Worm (Caenorhabditis elegans) whole organism, L4 larva: ENCODE measurements around the gene npr-2.

Experiments
- F44E2.7 ChIP-seq: fragments of 200-800 bp; sonication (Bioruptor generic); IDR thresholded peaks from 2 replicates; pipeline ENCODE4 v2.1.2; 2022; ENCODE audit warnings: missing genetic modification characterization, missing compliant biosample characterization
- ZK337.2 ChIP-seq: fragments of 200-800 bp; sonication (Bioruptor generic); IDR thresholded peaks from 2 replicates; pipeline ENCODE4 v1.3.6; 2022; ENCODE audit warnings: missing genetic modification reagents, missing genetic modification characterization, missing compliant biosample characterization
- arid-1 ChIP-seq: fragments of 200-800 bp; sonication (Bioruptor generic); conservative IDR thresholded peaks from 2 replicates; pipeline ENCODE4 v1.3.6; 2022; ENCODE audit warnings: missing genetic modification reagents, missing genetic modification characterization, missing compliant biosample characterization
- attf-4 ChIP-seq: sonication (generic microtip); optimal IDR thresholded peaks from 3 replicates; lab custom pipeline; 2017; ENCODE audit warnings: missing biosample characterization, missing genetic modification characterization
- ceh-20 ChIP-seq: fragments of 200-800 bp; sonication (Bioruptor generic); IDR thresholded peaks from 2 replicates; pipeline ENCODE4 v1.3.6; 2022; ENCODE audit warnings: missing genetic modification reagents, missing genetic modification characterization, missing compliant biosample characterization
- ceh-28 ChIP-seq: fragments of 150-350 bp; optimal IDR thresholded peaks from 2 replicates; lab custom pipeline; 2014; ENCODE audit warnings: missing biosample characterization, missing genetic modification reagents, missing genetic modification characterization
- daf-16 ChIP-seq, 3 experiments: sonication (generic microtip); optimal IDR thresholded peaks; 2 replicates each; lab custom pipeline; 2016 to 2017; ENCODE audit warnings: missing genetic modification characterization in 3 of 3, missing genetic modification reagents in 3 of 3, mild to moderate bottlenecking in 2 of 3, missing compliant biosample characterization in 2 of 3, missing biosample characterization in 1 of 3, moderate library complexity in 1 of 3
- daf-8 ChIP-seq: fragments of 200-800 bp; sonication (Bioruptor generic); IDR thresholded peaks from 2 replicates; pipeline ENCODE4 v1.3.6; 2022; ENCODE audit warnings: missing genetic modification characterization, missing compliant biosample characterization
- dmd-8 ChIP-seq: fragments of 200-800 bp; sonication (Bioruptor generic); IDR thresholded peaks from 2 replicates; pipeline ENCODE4 v1.3.6; 2022; ENCODE audit warnings: missing genetic modification characterization, missing compliant biosample characterization
- dpl-1 ChIP-seq: fragments of 150-350 bp; optimal IDR thresholded peaks from 2 replicates; lab custom pipeline; 2014; ENCODE audit warnings: missing biosample characterization, missing genetic modification reagents, missing genetic modification characterization
- duxl-1 ChIP-seq: sonication (generic microtip); optimal IDR thresholded peaks from 2 replicates; lab custom pipeline; 2016; ENCODE audit warnings: mild to moderate bottlenecking, missing genetic modification characterization, moderate library complexity, missing compliant biosample characterization; ENCODE audit not compliant: poor library complexity
- egl-27 ChIP-seq: sonication (generic microtip); optimal IDR thresholded peaks from 3 replicates; lab custom pipeline; 2017; ENCODE audit warnings: missing biosample characterization, missing genetic modification reagents, missing genetic modification characterization
- hif-1 ChIP-seq, 2 experiments: sonication (generic microtip); optimal IDR thresholded peaks; 2 replicates each; lab custom pipeline; 2016 to 2017; ENCODE audit warnings: missing compliant biosample characterization in 2 of 2, missing genetic modification characterization in 2 of 2, missing genetic modification reagents in 2 of 2, missing genotype in 2 of 2, mild to moderate bottlenecking in 1 of 2
- hlh-11 ChIP-seq: fragments of 200-800 bp; sonication (Bioruptor generic); optimal IDR thresholded peaks from 2 replicates; lab custom pipeline; 2018; ENCODE audit warnings: mild to moderate bottlenecking, missing genetic modification characterization, missing compliant biosample characterization
- hmg-1.1 ChIP-seq: fragments of 200-800 bp; sonication (Bioruptor generic); IDR thresholded peaks from 2 replicates; pipeline ENCODE4 v1.3.6; 2022; ENCODE audit warnings: missing genetic modification reagents, missing genetic modification characterization, missing compliant biosample characterization
- mep-1 ChIP-seq: fragments of 150-350 bp; sonication (generic microtip); optimal IDR thresholded peaks from 3 replicates; lab custom pipeline; 2014; ENCODE audit warnings: missing biosample characterization, missing genetic modification characterization
- nhr-237 ChIP-seq: sonication (generic microtip); optimal IDR thresholded peaks from 2 replicates; lab custom pipeline; 2017; ENCODE audit warnings: missing biosample characterization, missing genetic modification characterization
- nhr-6 ChIP-seq: fragments of 150-350 bp; optimal IDR thresholded peaks from 2 replicates; lab custom pipeline; 2014; ENCODE audit warnings: missing biosample characterization, missing genetic modification characterization
- nhr-77 ChIP-seq: fragments of 150-350 bp; optimal IDR thresholded peaks from 2 replicates; lab custom pipeline; 2014; ENCODE audit warnings: missing biosample characterization, missing genetic modification characterization
- pqm-1 ChIP-seq: sonication (generic microtip); optimal IDR thresholded peaks from 2 replicates; lab custom pipeline; 2017; ENCODE audit warnings: missing biosample characterization, missing genetic modification characterization
- rbr-2 ChIP-seq: sonication (generic microtip); optimal IDR thresholded peaks from 2 replicates; lab custom pipeline; 2016; ENCODE audit warnings: missing genotype, missing genetic modification characterization, missing compliant biosample characterization
- skn-1 ChIP-seq: fragments of 150-350 bp; optimal IDR thresholded peaks from 2 replicates; lab custom pipeline; 2014; ENCODE audit warnings: missing biosample characterization, missing genetic modification characterization
- spr-1 ChIP-seq: sonication (generic microtip); optimal IDR thresholded peaks from 2 replicates; lab custom pipeline; 2016; ENCODE audit warnings: mild to moderate bottlenecking, missing genetic modification characterization, missing compliant biosample characterization
- tag-97 ChIP-seq: fragments of 200-800 bp; sonication (Bioruptor generic); IDR thresholded peaks from 2 replicates; pipeline ENCODE4 v1.3.6; 2022; ENCODE audit warnings: missing genetic modification characterization, missing compliant biosample characterization
- unc-62 ChIP-seq, 3 experiments: fragments of 150-350 bp in 1 of 3; sonication (generic microtip); optimal IDR thresholded peaks in 2 of 3; peaks in 1 of 3; 1 replicate in 1 of 3; 2 replicates in 2 of 3; lab custom pipeline; 2014 to 2017; ENCODE audit warnings: missing biosample characterization in 3 of 3, missing genetic modification characterization in 3 of 3, missing genetic modification reagents in 3 of 3, missing genotype in 1 of 3
- zip-2 ChIP-seq: fragments of 150-350 bp; optimal IDR thresholded peaks from 2 replicates; lab custom pipeline; 2014; ENCODE audit warnings: missing biosample characterization, missing genetic modification characterization
- ztf-7 ChIP-seq: fragments of 150-350 bp; optimal IDR thresholded peaks from 2 replicates; lab custom pipeline; 2014; ENCODE audit warnings: missing biosample characterization, missing genetic modification characterization

npr-2 gene

DNA sequence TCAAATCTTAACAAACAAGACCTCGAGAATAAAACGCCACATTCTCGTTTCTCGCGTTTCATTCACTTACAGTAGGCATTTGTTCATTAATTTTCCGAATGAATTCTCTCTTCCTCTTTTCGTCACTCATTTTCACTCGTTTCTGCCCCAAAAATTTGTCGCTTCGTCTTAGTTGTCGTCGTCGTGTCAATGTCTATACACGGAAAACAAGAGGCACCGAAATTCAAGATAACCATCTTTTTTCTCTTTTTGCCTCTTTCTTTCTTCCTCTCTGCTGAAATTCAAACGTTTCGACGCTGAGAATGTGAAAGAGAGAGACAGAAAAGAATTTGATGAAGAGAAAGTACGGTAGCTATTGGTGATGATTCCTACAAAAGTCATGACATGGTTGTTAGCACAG lies 38.1 kb upstream of the npr-2 start:
- TF ChIP-seq unc-62 (GFP tag; optimal IDR thresholded peaks at IDR 0.05 in 1 of 2; lab: Kevin White, UChicago), result peak in 1 of 2 experiments; percentile 49
- TF ChIP-seq unc-62 (tag; optimal IDR thresholded peaks at IDR 0.05; lab: Kevin White, UChicago), result no peak
- TF ChIP-seq hmg-1.1 (GFP tag; lab: Robert Waterston, UW), result 0 out of 2 replicates have a peak, but pooled peaks have one; percentile 12
- TF ChIP-seq daf-16 (GFP tag; optimal IDR thresholded peaks at IDR 0.05; lab: Kevin White, UChicago), result no peak
- no peak for TF ChIP-seq daf-16 (tag; optimal IDR thresholded peaks at IDR 0.05; lab: Kevin White, UChicago)
- TF ChIP-seq, all 104 proteins: peak for 2

DNA sequence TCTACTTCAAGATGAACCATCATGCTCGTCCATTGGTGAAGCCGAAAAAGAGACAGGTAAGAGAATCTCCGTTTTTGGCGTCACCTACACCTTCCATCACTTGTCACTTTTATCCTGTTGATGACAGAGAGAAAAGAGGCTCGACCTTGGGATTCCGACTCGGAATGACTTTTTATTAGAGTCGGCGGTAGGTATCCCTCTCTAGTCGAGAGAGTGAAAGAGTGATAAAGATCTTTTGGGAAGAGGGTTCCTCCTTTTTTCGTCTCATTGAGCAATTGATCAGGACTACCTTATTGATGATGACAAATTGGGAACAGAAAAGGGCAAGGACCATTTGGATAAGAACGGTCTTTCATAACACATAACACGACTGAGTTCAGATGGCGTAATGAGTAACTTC lies 37.4 kb upstream of the npr-2 start:
- TF ChIP-seq unc-62 (GFP tag; optimal IDR thresholded peaks at IDR 0.05 in 1 of 2; lab: Kevin White, UChicago), result peak in 1 of 2 experiments; percentile 88
- no peak for TF ChIP-seq unc-62 (tag; optimal IDR thresholded peaks at IDR 0.05; lab: Kevin White, UChicago)
- no peak for TF ChIP-seq zip-2
- TF ChIP-seq, all 104 proteins: peak for 1

- TF ChIP-seq skn-1 (tag; lab: Kevin White, UChicago) (no peak), nhr-77 (tag; lab: Kevin White, UChicago) (no peak), attf-4 (tag; lab: Kevin White, UChicago) (no peak), nhr-6 (tag; lab: Kevin White, UChicago) (no peak), F44E2.7 (GFP tag; lab: Robert Waterston, UW) (no peak), duxl-1 (tag; lab: Kevin White, UChicago) (no peak), egl-27 (tag; lab: Kevin White, UChicago) (no peak), nhr-237 (tag; lab: Kevin White, UChicago) (no peak), spr-1 (tag; lab: Kevin White, UChicago) (no peak)
Observed at ce11 chrIV:9615511-9615910, 35.6 kb upstream of the npr-2 start.

ce11 chrIV:9614695-9615094 lies 34.8 kb upstream of the npr-2 start, which contains the start of gene elt-1:
elt-1 (plus strand) TSS chrIV:9614995.
- no peak for TF ChIP-seq F44E2.7 (GFP tag; lab: Robert Waterston, UW)

DNA sequence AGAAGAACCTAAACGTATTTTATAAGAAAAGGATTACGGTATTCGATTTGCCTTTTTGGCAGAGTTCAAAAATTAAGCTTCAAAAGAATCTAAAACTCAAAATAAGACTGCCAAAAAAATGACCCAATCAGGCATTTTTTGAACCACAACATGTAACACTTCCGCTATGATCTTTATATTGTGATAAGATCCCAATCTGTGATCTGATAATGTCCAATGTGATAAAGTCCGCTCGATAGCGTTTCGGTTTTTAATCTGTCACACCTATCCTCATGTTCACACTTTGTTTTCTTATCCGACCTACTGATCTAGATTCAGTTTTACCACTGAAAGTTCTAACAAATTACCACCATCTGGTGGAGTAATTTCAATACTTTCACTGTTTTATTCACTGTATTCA lies 34.1 kb upstream of the npr-2 start:
- TF ChIP-seq hlh-11 (tag; lab: Kevin White, UChicago) (no peak), tag-97 (GFP tag; lab: Robert Waterston, UW) (no peak), dpl-1 (no peak), ztf-7 (tag; lab: Kevin White, UChicago) (no peak), duxl-1 (tag; lab: Kevin White, UChicago) (no peak)

DNA sequence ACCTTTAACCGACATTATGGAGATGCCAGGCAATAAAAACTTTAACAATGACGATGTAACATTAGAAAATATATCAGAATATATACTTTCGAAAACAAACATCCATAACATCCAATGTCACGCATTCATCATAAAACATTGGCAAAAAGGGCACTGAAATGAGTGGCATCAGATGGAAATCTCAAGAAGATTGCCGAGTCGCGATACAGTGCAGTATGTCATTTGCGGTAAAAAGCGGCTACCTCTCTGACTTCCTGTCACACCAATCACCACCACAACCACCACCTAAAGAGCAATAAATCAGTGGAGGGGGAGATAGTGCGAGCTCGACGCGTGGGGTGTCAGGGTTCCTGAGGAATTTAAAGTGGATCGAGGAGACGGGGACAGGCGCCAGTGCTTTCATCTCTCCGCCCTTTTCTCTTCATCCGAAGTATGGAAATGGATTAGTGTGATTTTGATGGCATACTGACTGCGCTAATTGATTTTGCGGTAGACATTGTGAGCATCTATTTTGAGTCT lies 33.2 kb upstream of the npr-2 start:
- TF ChIP-seq unc-62 (GFP tag; optimal IDR thresholded peaks at IDR 0.05 in 1 of 2; lab: Kevin White, UChicago) (peak in 1 of 2 experiments; percentile 44), unc-62 (tag; optimal IDR thresholded peaks at IDR 0.05; lab: Kevin White, UChicago) (no peak), nhr-6 (tag; lab: Kevin White, UChicago) (no peak)

- TF ChIP-seq rbr-2 (tag; lab: Kevin White, UChicago) (no peak), mep-1 (tag; lab: Kevin White, UChicago) (no peak), ceh-28 (no peak), ZK337.2 (no peak)
Observed at ce11 chrIV:9610923-9611322, 31.0 kb upstream of the npr-2 start.

DNA sequence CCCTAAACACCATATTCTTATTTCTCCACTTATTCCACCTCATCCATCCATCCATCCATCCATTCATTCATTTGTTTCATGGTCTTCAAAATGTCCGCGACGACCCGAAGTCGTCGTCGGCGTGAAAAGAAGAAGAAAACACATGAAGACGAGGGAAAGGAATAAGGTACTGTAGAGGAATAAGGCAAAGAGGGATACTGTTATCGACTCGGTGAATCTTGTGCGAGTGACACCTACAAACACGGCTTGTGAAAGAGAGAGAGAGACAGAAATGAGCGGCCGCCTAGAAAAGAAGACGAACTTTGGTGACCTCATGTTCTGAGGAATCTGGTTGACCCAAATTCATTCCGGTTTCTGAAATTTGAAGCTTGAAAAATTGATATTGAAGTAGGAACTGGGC lies 29.2 kb upstream of the npr-2 start:
- no peak for TF ChIP-seq F44E2.7 (GFP tag; lab: Robert Waterston, UW)

ce11 chrIV:9607945-9608344 lies 28.0 kb upstream of the npr-2 start:
- TF ChIP-seq ceh-20 (GFP tag; lab: Robert Waterston, UW) (no peak), pqm-1 (tag; lab: Kevin White, UChicago) (no peak), hif-1 (tag; optimal IDR thresholded peaks at IDR 0.05; lab: Kevin White, UChicago) (no peak), dmd-8 (GFP tag; lab: Robert Waterston, UW) (no peak), arid-1 (GFP tag; lab: Robert Waterston, UW) (no peak), daf-8 (GFP tag; lab: Robert Waterston, UW) (no peak)
